Fruit fly (Drosophila melanogaster): ENCODE results near the gene sip2.

The sip2 gene

DNA sequence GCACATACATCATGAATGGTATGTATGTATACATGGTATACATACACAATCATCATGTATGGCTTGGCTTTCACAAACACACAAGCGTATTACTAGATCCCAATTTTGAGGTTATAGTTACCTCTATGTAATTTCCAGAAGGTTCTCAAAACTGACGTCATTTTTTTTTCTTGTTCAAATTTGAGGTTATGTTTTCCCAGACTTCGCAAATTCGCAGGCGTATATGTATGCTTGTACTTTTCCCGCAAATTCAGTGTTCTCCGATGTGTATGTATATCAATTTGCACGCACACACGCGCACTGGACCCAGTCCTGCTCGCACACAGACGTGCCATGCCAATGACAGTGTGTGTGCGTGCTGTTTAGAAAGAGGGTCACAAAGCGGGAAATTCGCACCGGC is 2.4 kb upstream of the sip2 start:
- TF ChIP-seq CG13894 (tag; optimal IDR thresholded peaks at IDR 0.05) (peak; percentile 63), C15 (GFP tag; IDR thresholded peaks at IDR 0.05) (0 out of 3 replicates have a peak, but pooled peaks have one; percentile 23), Doc2 (GFP tag; IDR thresholded peaks at IDR 0.05) (no peak), dmrt11E (tag; optimal IDR thresholded peaks at IDR 0.05) (no peak), CG11247 (GFP tag; IDR thresholded peaks at IDR 0.05) (no peak), nmo (GFP tag; optimal IDR thresholded peaks at IDR 0.05) (no peak), CG10543 (GFP tag; optimal IDR thresholded peaks at IDR 0.05) (no peak), CG2889 (GFP tag; IDR thresholded peaks at IDR 0.05) (no peak), Rx (GFP tag; IDR thresholded peaks at IDR 0.05) (no peak), gfzf (GFP tag; optimal IDR thresholded peaks at IDR 0.05) (no peak), shn (GFP tag; optimal IDR thresholded peaks at IDR 0.05) (no peak), row (GFP tag; IDR thresholded peaks at IDR 0.05) (peak; percentile 20; the same call in 1 of the 3 replicates), CG15601 (tag; optimal IDR thresholded peaks at IDR 0.05) (no peak), Nf-YC (tag; optimal IDR thresholded peaks at IDR 0.05) (peak; percentile 9), ewg (GFP tag; optimal IDR thresholded peaks at IDR 0.05) (peak; percentile 85), zf30C (GFP tag; optimal IDR thresholded peaks at IDR 0.05) (no peak), CG13296 (GFP tag; optimal IDR thresholded peaks at IDR 0.05) (peak; percentile 9), pzg (GFP tag; optimal IDR thresholded peaks at IDR 0.05) (peak; percentile 10), bcd (GFP tag; optimal IDR thresholded peaks at IDR 0.05) (no peak), CG34376 (GFP tag; optimal IDR thresholded peaks at IDR 0.05) (peak; percentile 9), CG7745 (tag; optimal IDR thresholded peaks at IDR 0.05) (no peak), MBD-R2 (GFP tag; IDR thresholded peaks at IDR 0.05) (peak; percentile 31; the same call in 1 of the 2 replicates), CG5180 (GFP tag; optimal IDR thresholded peaks at IDR 0.05) (no peak), dati (GFP tag; IDR thresholded peaks at IDR 0.05) (no peak), E2f1 (GFP tag; IDR thresholded peaks at IDR 0.05) (no peak), chm (GFP tag; IDR thresholded peaks at IDR 0.05) (peak; percentile 40; the same call in 1 of the 2 replicates), gem (tag; optimal IDR thresholded peaks at IDR 0.05) (no peak), CG7928 (GFP tag; optimal IDR thresholded peaks at IDR 0.05) (no peak), CG8290 (GFP tag; optimal IDR thresholded peaks at IDR 0.05) (peak; percentile 99), CG8290 (tag; optimal IDR thresholded peaks at IDR 0.05) (peak; percentile 30 to 87), MESR4 (GFP tag; optimal IDR thresholded peaks at IDR 0.05) (peak; percentile 43), CG8765 (GFP tag; IDR thresholded peaks at IDR 0.05) (0 out of 2 replicates have a peak, but pooled peaks have one; percentile 9), cg (GFP tag; optimal IDR thresholded peaks at IDR 0.05) (peak; percentile 84), CG6791 (GFP tag; IDR thresholded peaks at IDR 0.05; ENCODE audit: partially characterized antibody) (peak; percentile 68), CG6689 (GFP tag; IDR thresholded peaks at IDR 0.05) (no peak), Atf3 (GFP tag; optimal IDR thresholded peaks at IDR 0.05) (no peak), YL-1 (GFP tag; optimal IDR thresholded peaks at IDR 0.05) (peak; percentile 76), CG8924 (tag; optimal IDR thresholded peaks at IDR 0.05) (peak; percentile 20), CG11560 (tag; IDR thresholded peaks at IDR 0.05) (no peak), pb (GFP tag; optimal IDR thresholded peaks at IDR 0.05) (no peak), toy (GFP tag; IDR thresholded peaks at IDR 0.05) (no peak), ems (GFP tag; optimal IDR thresholded peaks at IDR 0.05) (no peak), CG17829 (tag; optimal IDR thresholded peaks at IDR 0.05) (no peak), CG12299 (tag; optimal IDR thresholded peaks at IDR 0.05) (no peak), nerfin-1 (tag; optimal IDR thresholded peaks at IDR 0.05) (peak; percentile 7), sqz (GFP tag; optimal IDR thresholded peaks at IDR 0.05) (no peak), HmgD (GFP tag; optimal IDR thresholded peaks at IDR 0.05) (peak; percentile 2), wek (GFP tag; optimal IDR thresholded peaks at IDR 0.05) (peak; percentile 12), Scr (GFP tag; IDR thresholded peaks at IDR 0.05; ENCODE audit: partially characterized antibody) (no peak), Med (GFP tag) (peak; percentile 43), cad (GFP tag; optimal IDR thresholded peaks at IDR 0.05) (no peak), CG32767 (GFP tag; IDR thresholded peaks at IDR 0.05) (peak; percentile 95)

Data from whole organism, embryonic.